Fruit fly (Drosophila melanogaster) whole organism, embryonic: ENCODE results near the gene CG32544.
A peak's percentile ranks its signal among the peaks of the same experiment; 100 is the strongest.

Experiments
- B-H2 ChIP-seq: fragments of 200-800 bp; sonication (Bioruptor generic); optimal IDR thresholded peaks from 2 replicates; lab custom pipeline; 2018; ENCODE audit warnings: missing biosample characterization, mild to moderate bottlenecking, missing genetic modification characterization
- Blimp-1 ChIP-seq: fragments of 200-800 bp; sonication (Bioruptor generic); optimal IDR thresholded peaks from 3 replicates; lab custom pipeline; 2018; ENCODE audit warnings: missing biosample characterization, missing genetic modification characterization, mild to moderate bottlenecking, moderate library complexity, missing genetic modification reagents
- CG10366 ChIP-seq: fragments of 200-800 bp; sonication (Bioruptor generic); IDR thresholded peaks from 2 replicates; pipeline ENCODE4 v1.3.6; 2022; ENCODE audit warnings: missing biosample characterization, missing genetic modification characterization
- CG11085 ChIP-seq: fragments of 200-800 bp; sonication (Bioruptor generic); IDR thresholded peaks from 2 replicates; pipeline ENCODE4 v1.3.6; 2022; ENCODE audit warnings: missing biosample characterization, missing genetic modification characterization
- CG11093 ChIP-seq: fragments of 200-800 bp; sonication (Bioruptor generic); IDR thresholded peaks from 3 replicates; pipeline ENCODE4 v1.3.6; 2022; ENCODE audit warnings: missing biosample characterization, missing genetic modification characterization
- CG11247 ChIP-seq: fragments of 200-800 bp; sonication (Bioruptor generic); IDR thresholded peaks from 2 replicates; pipeline ENCODE4 v1.3.6; 2022; ENCODE audit warnings: missing biosample characterization, missing genetic modification characterization
- CG12104 ChIP-seq: fragments of 200-800 bp; sonication (Bioruptor generic); optimal IDR thresholded peaks from 3 replicates; lab custom pipeline; 2016; ENCODE audit warnings: missing biosample characterization, missing genetic modification characterization
- CG12155 ChIP-seq: fragments of 200-800 bp; sonication (Bioruptor generic); optimal IDR thresholded peaks from 3 replicates; lab custom pipeline; 2016; ENCODE audit warnings: missing biosample characterization, missing genetic modification characterization
- CG12219 ChIP-seq: fragments of 200-800 bp; sonication (Bioruptor generic); optimal IDR thresholded peaks from 3 replicates; lab custom pipeline; 2018; ENCODE audit warnings: missing biosample characterization, mild to moderate bottlenecking, missing genetic modification characterization
- CG13123 ChIP-seq: fragments of 200-800 bp; sonication (Bioruptor generic); optimal IDR thresholded peaks from 2 replicates; lab custom pipeline; 2016; ENCODE audit warnings: missing biosample characterization, missing genetic modification characterization
- CG14014 ChIP-seq: fragments of 200-800 bp; sonication (Bioruptor generic); IDR thresholded peaks from 2 replicates; pipeline ENCODE4 v1.3.6; 2022; ENCODE audit warnings: missing biosample characterization, missing genetic modification characterization
- CG14667 ChIP-seq: fragments of 200-800 bp; sonication (Bioruptor generic); IDR thresholded peaks from 2 replicates; pipeline ENCODE4 v1.3.6; 2022; ENCODE audit warnings: missing biosample characterization, missing genetic modification characterization
- CG15269 ChIP-seq: fragments of 200-800 bp; sonication (Bioruptor generic); optimal IDR thresholded peaks from 2 replicates; lab custom pipeline; 2018; ENCODE audit warnings: missing biosample characterization, mild to moderate bottlenecking, missing genetic modification characterization, moderate library complexity
- CG1529 ChIP-seq: fragments of 200-800 bp; sonication (Bioruptor generic); optimal IDR thresholded peaks from 3 replicates; lab custom pipeline; 2018; ENCODE audit warnings: missing biosample characterization, missing genetic modification characterization
- CG31441 ChIP-seq: fragments of 200-800 bp; sonication (Bioruptor generic); IDR thresholded peaks from 2 replicates; pipeline ENCODE4 v1.3.6; 2022; ENCODE audit warnings: missing biosample characterization, missing genetic modification characterization
- CG32532 ChIP-seq: fragments of 200-800 bp; sonication (Bioruptor generic); IDR thresholded peaks from 2 replicates; pipeline ENCODE4 v1.3.6; 2022; ENCODE audit warnings: missing biosample characterization, missing genetic modification characterization
- CG32772 ChIP-seq: fragments of 200-800 bp; sonication (Bioruptor generic); IDR thresholded peaks from 2 replicates; pipeline ENCODE4 v1.3.6; 2022; ENCODE audit warnings: missing biosample characterization, missing genetic modification characterization
- CG34376 ChIP-seq: fragments of 200-800 bp; sonication (Bioruptor generic); optimal IDR thresholded peaks from 2 replicates; lab custom pipeline; 2018; ENCODE audit warnings: missing biosample characterization, mild to moderate bottlenecking, missing genetic modification characterization
- CG3838 ChIP-seq: fragments of 200-800 bp; sonication (Bioruptor generic); optimal IDR thresholded peaks from 3 replicates; lab custom pipeline; 2016; ENCODE audit warnings: missing biosample characterization, missing genetic modification characterization
- CG4328 ChIP-seq: fragments of 200-800 bp; sonication (Bioruptor generic); optimal IDR thresholded peaks from 3 replicates; lab custom pipeline; 2017; ENCODE audit warnings: missing biosample characterization, missing genetic modification reagents, missing genetic modification characterization
- CG43689 ChIP-seq: fragments of 200-800 bp; sonication (Bioruptor generic); IDR thresholded peaks from 2 replicates; pipeline ENCODE4 v1.3.6; 2022; ENCODE audit warnings: missing biosample characterization, missing genetic modification characterization
- CG7963 ChIP-seq: fragments of 200-800 bp; sonication (Bioruptor generic); IDR thresholded peaks from 3 replicates; pipeline ENCODE4 v1.3.6; 2022; ENCODE audit warnings: missing biosample characterization, missing genetic modification characterization; ENCODE audit not compliant: partially characterized antibody
- CG8089 ChIP-seq: fragments of 200-800 bp; sonication (Bioruptor generic); optimal IDR thresholded peaks from 3 replicates; lab custom pipeline; 2016; ENCODE audit warnings: missing biosample characterization, missing genetic modification characterization
- Deaf1 ChIP-seq: fragments of 200-800 bp; optimal IDR thresholded peaks from 3 replicates; lab custom pipeline; 2019; ENCODE audit warnings: missing biosample characterization, mild to moderate bottlenecking, missing genetic modification characterization, moderate library complexity
- Drgx ChIP-seq: fragments of 200-800 bp; sonication (Bioruptor generic); IDR thresholded peaks from 2 replicates; pipeline ENCODE4 v1.3.6; 2022; ENCODE audit warnings: missing biosample characterization, missing genetic modification characterization
- E2f1 ChIP-seq: fragments of 200-800 bp; sonication (Bioruptor generic); IDR thresholded peaks from 2 replicates; pipeline ENCODE4 v1.3.6; 2022; ENCODE audit warnings: missing biosample characterization, missing genetic modification characterization
- Ets97D ChIP-seq: fragments of 200-800 bp; sonication (Bioruptor generic); optimal IDR thresholded peaks from 3 replicates; lab custom pipeline; 2016; ENCODE audit warnings: missing biosample characterization, missing genetic modification characterization
- HLH4C ChIP-seq: fragments of 200-800 bp; sonication (Bioruptor generic); IDR thresholded peaks from 3 replicates; pipeline ENCODE4 v1.3.6; 2022; ENCODE audit warnings: missing biosample characterization, missing genetic modification characterization; ENCODE audit not compliant: partially characterized antibody
- HLHmδ ChIP-seq: fragments of 200-800 bp; sonication (Bioruptor generic); optimal IDR thresholded peaks from 2 replicates; lab custom pipeline; 2018; ENCODE audit warnings: missing biosample characterization, mild to moderate bottlenecking, missing genetic modification characterization, moderate library complexity
- HmgD ChIP-seq: fragments of 200-800 bp; sonication (Bioruptor generic); optimal IDR thresholded peaks from 3 replicates; lab custom pipeline; 2016; ENCODE audit warnings: missing biosample characterization, missing genetic modification characterization
- Optix ChIP-seq: fragments of 200-800 bp; sonication (Bioruptor generic); IDR thresholded peaks from 3 replicates; pipeline ENCODE4 v1.3.6; 2022; ENCODE audit warnings: missing biosample characterization, missing genetic modification characterization
- Ssrp ChIP-seq: fragments of 200-800 bp; sonication (Bioruptor generic); optimal IDR thresholded peaks from 2 replicates; lab custom pipeline; 2018; ENCODE audit warnings: missing biosample characterization, mild to moderate bottlenecking, missing genetic modification characterization, moderate library complexity
- ash1 ChIP-seq: fragments of 200-800 bp; sonication (Bioruptor generic); optimal IDR thresholded peaks from 2 replicates; lab custom pipeline; 2018; ENCODE audit warnings: missing biosample characterization, mild to moderate bottlenecking, missing genetic modification characterization
- bab2 ChIP-seq: fragments of 200-800 bp; sonication (Bioruptor generic); optimal IDR thresholded peaks from 2 replicates; lab custom pipeline; 2016; ENCODE audit warnings: missing biosample characterization, missing genetic modification characterization
- bsh ChIP-seq, 2 experiments: fragments of 200-800 bp; sonication (Bioruptor generic); optimal IDR thresholded peaks; 2 replicates each; lab custom pipeline; 2017 to 2018; ENCODE audit warnings: mild to moderate bottlenecking in 2 of 2, missing biosample characterization in 2 of 2, missing genetic modification characterization in 2 of 2, moderate library complexity in 1 of 2
- btn ChIP-seq: fragments of 200-800 bp; sonication (Bioruptor generic); optimal IDR thresholded peaks from 2 replicates; lab custom pipeline; 2016; ENCODE audit warnings: missing biosample characterization, missing genetic modification characterization
- dmrt11E ChIP-seq: fragments of 200-800 bp; sonication (Bioruptor generic); optimal IDR thresholded peaks from 3 replicates; lab custom pipeline; 2018; ENCODE audit warnings: missing biosample characterization, mild to moderate bottlenecking, missing genetic modification characterization, moderate library complexity
- dpn ChIP-seq, 2 experiments: fragments of 200-800 bp; sonication (Bioruptor generic); optimal IDR thresholded peaks; 3 replicates each; lab custom pipeline; 2016; ENCODE audit warnings: missing biosample characterization in 2 of 2, missing genetic modification characterization in 2 of 2
- gro ChIP-seq: fragments of 200-800 bp; sonication (Bioruptor generic); optimal IDR thresholded peaks from 2 replicates; lab custom pipeline; 2016; ENCODE audit warnings: missing biosample characterization, missing genetic modification characterization
- knrl ChIP-seq: fragments of 200-800 bp; sonication (Bioruptor generic); IDR thresholded peaks from 3 replicates; pipeline ENCODE4 v1.3.6; 2022; ENCODE audit warnings: missing biosample characterization, missing genetic modification characterization; ENCODE audit not compliant: partially characterized antibody
- mld ChIP-seq: fragments of 200-800 bp; sonication (Bioruptor generic); IDR thresholded peaks from 3 replicates; pipeline ENCODE4 v1.3.6; 2022; ENCODE audit warnings: missing biosample characterization, missing genetic modification characterization; ENCODE audit not compliant: partially characterized antibody
- nom ChIP-seq: fragments of 200-800 bp; sonication (Bioruptor generic); optimal IDR thresholded peaks from 2 replicates; lab custom pipeline; 2017; ENCODE audit warnings: missing biosample characterization, missing genetic modification characterization, mild to moderate bottlenecking, moderate library complexity, missing genetic modification reagents
- peb ChIP-seq: fragments of 200-800 bp; sonication (Bioruptor generic); IDR thresholded peaks from 2 replicates; pipeline ENCODE4 v1.3.6; 2022; ENCODE audit warnings: missing biosample characterization, missing genetic modification characterization
- psq ChIP-seq: fragments of 200-800 bp; sonication (Bioruptor generic); optimal IDR thresholded peaks from 2 replicates; lab custom pipeline; 2017; ENCODE audit warnings: missing biosample characterization, missing genetic modification characterization
- ranshi ChIP-seq: fragments of 200-800 bp; sonication (Bioruptor generic); IDR thresholded peaks from 2 replicates; pipeline ENCODE4 v1.3.6; 2022; ENCODE audit warnings: missing biosample characterization, missing genetic modification characterization
- sens-2 ChIP-seq: fragments of 200-800 bp; sonication (Bioruptor generic); IDR thresholded peaks from 2 replicates; pipeline ENCODE4 v1.3.6; 2022; ENCODE audit warnings: missing biosample characterization, missing genetic modification characterization
- sna ChIP-seq: fragments of 200-800 bp; sonication (Bioruptor generic); IDR thresholded peaks from 2 replicates; pipeline ENCODE4 v1.3.6; 2022; ENCODE audit warnings: missing biosample characterization, missing genetic modification characterization; ENCODE audit not compliant: partially characterized antibody
- trh ChIP-seq: fragments of 200-800 bp; sonication (Bioruptor generic); optimal IDR thresholded peaks from 2 replicates; lab custom pipeline; 2016; ENCODE audit warnings: missing biosample characterization, missing genetic modification characterization
- zen2 ChIP-seq: fragments of 200-800 bp; sonication (Bioruptor generic); IDR thresholded peaks from 3 replicates; pipeline ENCODE4 v1.3.6; 2022; ENCODE audit warnings: missing biosample characterization, missing genetic modification characterization; ENCODE audit not compliant: partially characterized antibody

Gene CG32544

dm6 chrX:18869489-18870132 lies 9.5 kb downstream of the CG32544 start (continued):
- TF ChIP-seq CG12155 (GFP tag; lab: Kevin White, UChicago): no peak
- TF ChIP-seq CG11093 (GFP tag; lab: Robert Waterston, UW): 0 out of 3 replicates have a peak, but pooled peaks have one; percentile 25
- TF ChIP-seq dpn (GFP tag; optimal IDR thresholded peaks at IDR 0.05; lab: Kevin White, UChicago): peak; percentile 33 to 56
- no peak for TF ChIP-seq HLH4C (GFP tag; lab: Robert Waterston, UW)
- TF ChIP-seq CG32532 (GFP tag; lab: Robert Waterston, UW): peak; percentile 71
- no peak for TF ChIP-seq CG7963 (GFP tag; lab: Robert Waterston, UW)
- peak; percentile 5 for TF ChIP-seq gro
- TF ChIP-seq CG43689: no peak
- TF ChIP-seq CG11247 (GFP tag; lab: Robert Waterston, UW): peak; percentile 59; the same call in 1 of the 2 replicates
- peak; percentile 25 for TF ChIP-seq Blimp-1 (GFP tag; lab: Kevin White, UChicago)
- no peak for TF ChIP-seq sna (GFP tag; lab: Robert Waterston, UW)
- peak; percentile 57 for TF ChIP-seq CG12104 (GFP tag; lab: Kevin White, UChicago)
- TF ChIP-seq ranshi (GFP tag; lab: Robert Waterston, UW): peak; percentile 63; the same call in 1 of the 2 replicates
- TF ChIP-seq sens-2: no peak; the same call in 1 of the 2 replicates
- no peak for TF ChIP-seq Deaf1 (tag; lab: Kevin White, UChicago)
- TF ChIP-seq psq (GFP tag; lab: Kevin White, UChicago): no peak
- no peak for TF ChIP-seq btn
- TF ChIP-seq zen2: no peak
- peak; percentile 33 for TF ChIP-seq dmrt11E (tag; lab: Kevin White, UChicago)
- TF ChIP-seq Optix: 0 out of 3 replicates have a peak, but pooled peaks have one; percentile 38
- TF ChIP-seq CG15269: peak; percentile 65
- TF ChIP-seq ash1 (GFP tag; lab: Kevin White, UChicago): no peak
- TF ChIP-seq knrl (GFP tag; lab: Robert Waterston, UW): no peak
- TF ChIP-seq CG3838 (GFP tag; lab: Kevin White, UChicago): no peak
- no peak for TF ChIP-seq HLHmδ (GFP tag; lab: Kevin White, UChicago)
- TF ChIP-seq CG31441 (GFP tag; lab: Robert Waterston, UW): no peak; the same call in 1 of the 2 replicates
- TF ChIP-seq peb (GFP tag; lab: Robert Waterston, UW): no peak
- peak; percentile 36 to 50 for TF ChIP-seq bsh (GFP tag; optimal IDR thresholded peaks at IDR 0.05; lab: Kevin White, UChicago)
- no peak for TF ChIP-seq CG1529 (GFP tag; lab: Kevin White, UChicago)
- TF ChIP-seq bab2 (GFP tag; lab: Kevin White, UChicago): no peak
- TF ChIP-seq CG12219 (GFP tag; lab: Kevin White, UChicago): no peak
- TF ChIP-seq CG14014 (GFP tag; lab: Robert Waterston, UW): peak; percentile 79
- TF ChIP-seq CG14667 (GFP tag; lab: Robert Waterston, UW): peak; percentile 66
- TF ChIP-seq B-H2 (GFP tag; lab: Kevin White, UChicago): no peak
- TF ChIP-seq CG10366: peak; percentile 56
- TF ChIP-seq HmgD (GFP tag; lab: Kevin White, UChicago): no peak
- no peak for TF ChIP-seq mld (GFP tag; lab: Robert Waterston, UW)
- peak; percentile 41; the same call in 1 of the 2 replicates for TF ChIP-seq E2f1 (GFP tag; lab: Robert Waterston, UW)
- no peak for TF ChIP-seq Ets97D (GFP tag; lab: Kevin White, UChicago)
- no peak for TF ChIP-seq CG34376 (GFP tag; lab: Kevin White, UChicago)
- peak; percentile 45 for TF ChIP-seq nom (GFP tag; lab: Kevin White, UChicago)
- TF ChIP-seq CG8089 (GFP tag; lab: Kevin White, UChicago): peak; percentile 4
- TF ChIP-seq Drgx: peak; percentile 67
- TF ChIP-seq CG11085 (GFP tag; lab: Robert Waterston, UW): no peak
- TF ChIP-seq Ssrp (tag; lab: Kevin White, UChicago): no peak
- TF ChIP-seq trh: no peak
- no peak for TF ChIP-seq CG4328 (GFP tag; lab: Kevin White, UChicago)
- TF ChIP-seq CG32772 (GFP tag; lab: Robert Waterston, UW): 0 out of 2 replicates have a peak, but pooled peaks have one; percentile 17
- no peak for TF ChIP-seq CG13123
